Fruit fly (Drosophila melanogaster): Measurements from ENCODE around the gene Gagr.
A peak's percentile ranks its signal among the peaks of the same experiment; 100 is the strongest.

Gene Gagr

DNA sequence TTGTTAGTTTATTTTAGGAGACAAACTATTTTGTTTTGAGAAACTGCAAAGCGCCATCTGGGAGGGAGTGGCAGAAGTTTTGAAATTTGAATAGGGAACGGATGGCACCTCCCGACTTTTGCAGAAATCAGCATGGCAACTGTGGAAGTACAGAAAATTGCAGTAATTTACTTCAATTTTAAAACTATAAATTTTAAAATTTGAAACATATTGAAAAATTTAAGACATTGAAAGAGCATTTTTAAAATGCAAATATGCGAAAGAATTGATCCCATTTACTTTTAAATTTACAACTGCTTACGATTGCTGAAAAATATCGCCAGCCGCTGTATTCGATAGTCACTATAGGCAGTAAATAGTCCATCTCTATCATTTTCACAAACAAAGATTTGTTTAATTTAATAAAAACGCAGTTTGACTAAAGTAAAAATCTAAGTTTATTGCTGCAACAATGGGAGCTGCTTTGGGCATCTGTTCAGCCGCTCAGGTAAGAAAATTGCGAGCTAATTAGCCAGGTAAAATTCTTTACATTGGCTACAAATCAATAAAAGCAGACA lies 18.1 kb downstream of the Gagr start, which contains the start of gene Serinc (continued):
- no peak for TF ChIP-seq CG12744 (GFP tag; optimal IDR thresholded peaks at IDR 0.05)
- TF ChIP-seq pita (GFP tag; optimal IDR thresholded peaks at IDR 0.05): peak; percentile 49
- TF ChIP-seq rib (GFP tag; IDR thresholded peaks at IDR 0.05): no peak
- peak; percentile 51 for TF ChIP-seq jumu (GFP tag; optimal IDR thresholded peaks at IDR 0.05)
- TF ChIP-seq hkb (optimal IDR thresholded peaks at IDR 0.05): no peak
- TF ChIP-seq hkb (GFP tag; IDR thresholded peaks at IDR 0.05): no peak; the same call in 1 of the 2 replicates
- peak; percentile 44 for TF ChIP-seq bab2 (GFP tag; optimal IDR thresholded peaks at IDR 0.05)
- peak; percentile 82 for TF ChIP-seq HmgZ (tag; optimal IDR thresholded peaks at IDR 0.05)
- TF ChIP-seq gsb (GFP tag; IDR thresholded peaks at IDR 0.05): no peak
- TF ChIP-seq bowl (GFP tag; IDR thresholded peaks at IDR 0.05): no peak
- peak in 1 of 2 experiments; percentile 59 for TF ChIP-seq insv (GFP tag; optimal IDR thresholded peaks at IDR 0.05)
- peak; percentile 95 for TF ChIP-seq HLH4C (GFP tag; IDR thresholded peaks at IDR 0.05; ENCODE audit: partially characterized antibody)
- no peak for TF ChIP-seq corto (GFP tag; optimal IDR thresholded peaks at IDR 0.05)
- no peak for TF ChIP-seq Jarid2 (GFP tag; optimal IDR thresholded peaks at IDR 0.05)
- TF ChIP-seq ash1 (GFP tag; optimal IDR thresholded peaks at IDR 0.05): no peak
- TF ChIP-seq al (GFP tag; IDR thresholded peaks at IDR 0.05): 0 out of 2 replicates have a peak, but pooled peaks have one; percentile 34
- TF ChIP-seq Awh (GFP tag; IDR thresholded peaks at IDR 0.05): no peak
- TF ChIP-seq sna (GFP tag; IDR thresholded peaks at IDR 0.05; ENCODE audit: partially characterized antibody): peak; percentile 98
- TF ChIP-seq CG10979 (tag; optimal IDR thresholded peaks at IDR 0.05): peak; percentile 57
- peak; percentile 59 for TF ChIP-seq vfl (GFP tag; optimal IDR thresholded peaks at IDR 0.05)
- peak; percentile 99 for TF ChIP-seq Dll (GFP tag; IDR thresholded peaks at IDR 0.05; ENCODE audit: partially characterized antibody)
- no peak for TF ChIP-seq Sox100B (GFP tag; optimal IDR thresholded peaks at IDR 0.05)
- peak; percentile 97 for TF ChIP-seq zen2 (GFP tag; IDR thresholded peaks at IDR 0.05; ENCODE audit: partially characterized antibody)
- peak; percentile 36 for TF ChIP-seq CG8944 (GFP tag; optimal IDR thresholded peaks at IDR 0.05)
- peak; percentile 74 for TF ChIP-seq gro (GFP tag; optimal IDR thresholded peaks at IDR 0.05)
- no peak for TF ChIP-seq schlank (tag; optimal IDR thresholded peaks at IDR 0.05)
- 0 out of 2 replicates have a peak, but pooled peaks have one; percentile 9 for TF ChIP-seq Atf6 (GFP tag; IDR thresholded peaks at IDR 0.05)
- TF ChIP-seq wek (GFP tag; optimal IDR thresholded peaks at IDR 0.05): peak; percentile 6
- peak; percentile 78 for TF ChIP-seq MBD-R2 (GFP tag; IDR thresholded peaks at IDR 0.05)
- peak; percentile 7 for TF ChIP-seq Six4 (GFP tag; optimal IDR thresholded peaks at IDR 0.05)
- peak; percentile 68 for TF ChIP-seq CG17802 (tag; optimal IDR thresholded peaks at IDR 0.05)
- peak; percentile 35 for TF ChIP-seq CG7928 (GFP tag; optimal IDR thresholded peaks at IDR 0.05)
- TF ChIP-seq D19B (GFP tag; optimal IDR thresholded peaks at IDR 0.05): no peak
- TF ChIP-seq CG12942 (GFP tag; optimal IDR thresholded peaks at IDR 0.05): peak; percentile 28
- TF ChIP-seq Rfx (GFP tag; IDR thresholded peaks at IDR 0.05): 0 out of 2 replicates have a peak, but pooled peaks have one; percentile 71
- TF ChIP-seq CG1792 (GFP tag; optimal IDR thresholded peaks at IDR 0.05): peak; percentile 43
- TF ChIP-seq CG4328 (GFP tag; optimal IDR thresholded peaks at IDR 0.05): peak; percentile 15
- TF ChIP-seq CG1529 (GFP tag; optimal IDR thresholded peaks at IDR 0.05): peak; percentile 7
- TF ChIP-seq Dbx (GFP tag; IDR thresholded peaks at IDR 0.05): peak; percentile 76
- TF ChIP-seq CG7786 (GFP tag; optimal IDR thresholded peaks at IDR 0.05): no peak
- peak; percentile 74 for TF ChIP-seq Xbp1 (GFP tag; optimal IDR thresholded peaks at IDR 0.05)
- TF ChIP-seq CG8388 (GFP tag; optimal IDR thresholded peaks at IDR 0.05): peak; percentile 26
- TF ChIP-seq CG30431 (GFP tag; optimal IDR thresholded peaks at IDR 0.05): no peak
- TF ChIP-seq CG10431 (GFP tag; optimal IDR thresholded peaks at IDR 0.05): peak; percentile 14
- no peak for TF ChIP-seq CG9876 (GFP tag; optimal IDR thresholded peaks at IDR 0.05)
- peak; percentile 81 for TF ChIP-seq CG10267 (tag; optimal IDR thresholded peaks at IDR 0.05)
- TF ChIP-seq CG6765 (GFP tag; optimal IDR thresholded peaks at IDR 0.05): no peak
- TF ChIP-seq CG1233 (GFP tag; optimal IDR thresholded peaks at IDR 0.05): peak; percentile 28
- no peak for TF ChIP-seq fd102C (GFP tag; optimal IDR thresholded peaks at IDR 0.05)
- TF ChIP-seq seq (GFP tag; IDR thresholded peaks at IDR 0.05): no peak; the same call in 1 of the 2 replicates

Measured in whole organism, embryonic.